Worm (Caenorhabditis elegans) whole organism, L3 larva: ENCODE results near the gene pros-1.

Source experiments
- R02D3.7 ChIP-seq: fragments of 150-350 bp; optimal IDR thresholded peaks from 2 replicates; lab custom pipeline; 2014; ENCODE audit warnings: missing biosample characterization, missing genetic modification characterization
- ZK546.5 ChIP-seq: sonication (generic microtip); optimal IDR thresholded peaks from 2 replicates; lab custom pipeline; 2017; ENCODE audit warnings: missing biosample characterization, missing genetic modification characterization
- aly-2 ChIP-seq: fragments of 150-350 bp; optimal IDR thresholded peaks from 2 replicates; lab custom pipeline; 2014; ENCODE audit warnings: missing biosample characterization, missing genetic modification characterization
- ama-1 ChIP-seq: fragments of 150-350 bp; optimal IDR thresholded peaks from 2 replicates; lab custom pipeline; 2018
- egl-27 ChIP-seq: sonication (generic microtip); optimal IDR thresholded peaks from 4 replicates; lab custom pipeline; 2017; ENCODE audit warnings: missing biosample characterization, missing genetic modification reagents, missing genetic modification characterization
- hmg-11 ChIP-seq: sonication (generic microtip); optimal IDR thresholded peaks from 2 replicates; lab custom pipeline; 2016; ENCODE audit warnings: missing genetic modification characterization, missing compliant biosample characterization
- lin-15B ChIP-seq: fragments of 150-350 bp; optimal IDR thresholded peaks from 2 replicates; lab custom pipeline; 2014; ENCODE audit warnings: missing biosample characterization, missing genetic modification characterization
- nfya-1 ChIP-seq: sonication (generic microtip); optimal IDR thresholded peaks from 2 replicates; lab custom pipeline; 2017; ENCODE audit warnings: missing genetic modification characterization, mild to moderate bottlenecking, missing compliant biosample characterization, antibody characterized with exemption, moderate library complexity; ENCODE audit not compliant: insufficient read depth
- nhr-28 ChIP-seq: fragments of 150-350 bp; optimal IDR thresholded peaks from 2 replicates; lab custom pipeline; 2014; ENCODE audit warnings: missing biosample characterization, missing genetic modification characterization
- skn-1 ChIP-seq: fragments of 150-350 bp; optimal IDR thresholded peaks from 2 replicates; lab custom pipeline; 2014; ENCODE audit warnings: missing biosample characterization, missing genetic modification characterization

DNA sequence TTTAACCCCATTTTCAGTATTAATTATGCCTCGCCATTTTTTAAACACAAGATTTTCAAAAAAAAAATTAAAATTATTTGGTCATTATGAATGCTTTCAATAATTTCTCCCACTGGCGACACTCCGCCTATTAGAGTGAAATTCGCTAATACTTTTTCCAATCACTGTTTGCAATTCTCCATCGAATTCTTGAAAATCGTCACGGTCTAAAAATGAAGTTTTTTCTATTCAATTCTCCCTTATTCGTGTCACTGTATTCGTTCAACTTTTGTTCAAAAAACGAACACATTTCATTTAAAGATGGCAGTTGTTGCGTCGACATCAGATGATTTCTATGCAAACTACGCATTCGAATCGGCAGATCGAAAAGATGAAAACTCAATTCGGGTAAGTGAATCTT lies 41.4 kb downstream of the pros-1 start, which contains the start of gene C14B9.3:
- no peak for TF ChIP-seq skn-1 (tag; lab: Kevin White, UChicago)
- TF ChIP-seq nhr-28 (tag; lab: Kevin White, UChicago), result no peak
- no peak for TF ChIP-seq ama-1
- TF ChIP-seq nfya-1 (tag; lab: Kevin White, UChicago), result no peak
- TF ChIP-seq hmg-11 (tag; lab: Kevin White, UChicago), result no peak
- no peak for TF ChIP-seq ZK546.5 (tag; lab: Kevin White, UChicago)
- TF ChIP-seq lin-15B, result no peak
- TF ChIP-seq egl-27 (tag; lab: Kevin White, UChicago), result no peak
- TF ChIP-seq R02D3.7, result no peak
- no peak for TF ChIP-seq aly-2
